Worm (Caenorhabditis elegans): Measurements from ENCODE around the gene F11D5.7.

DNA sequence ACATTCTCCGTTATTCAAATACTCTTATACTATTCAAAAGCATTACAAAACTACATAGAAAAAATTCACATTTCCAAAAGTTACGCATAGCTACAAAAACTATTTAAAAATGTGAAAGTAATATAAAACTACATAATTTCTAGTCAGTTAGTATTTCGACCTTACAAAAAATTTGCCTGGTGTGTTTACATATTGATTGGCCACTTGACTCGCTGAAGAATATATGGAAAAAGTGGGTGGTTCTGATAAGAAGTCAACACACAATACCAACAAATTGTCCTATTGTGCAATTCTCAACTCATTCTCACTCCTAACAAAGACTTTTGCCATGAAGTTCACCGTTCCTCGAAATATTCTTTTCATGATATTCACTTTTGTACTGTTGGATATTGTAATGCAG, 5.6 kb upstream of the F11D5.7 start, which contains the start of gene K09C4.1:
- TF ChIP-seq flt-1 (GFP tag; IDR thresholded peaks at IDR 0.05) (no peak), T22C8.4 (GFP tag; IDR thresholded peaks at IDR 0.05) (no peak), med-1 (GFP tag; optimal IDR thresholded peaks at IDR 0.05; ENCODE audit: insufficient read depth) (no peak), ref-1 (GFP tag; conservative IDR thresholded peaks at IDR 0.05) (no peak), ztf-29 (GFP tag; IDR thresholded peaks at IDR 0.05) (no peak), cog-1 (tag; optimal IDR thresholded peaks at IDR 0.05) (no peak), ztf-23 (GFP tag; IDR thresholded peaks at IDR 0.05) (no peak), tab-1 (GFP tag; IDR thresholded peaks at IDR 0.05) (no peak)
